Fruit fly (Drosophila melanogaster) whole organism, embryonic: ENCODE measurements around the gene CG13409.
A peak's percentile ranks its signal among the peaks of the same experiment; 100 is the strongest.

ENCODE experiments used
- ATbp ChIP-seq: fragments of 200-800 bp; sonication (Bioruptor generic); optimal IDR thresholded peaks from 2 replicates; lab custom pipeline; 2017; ENCODE audit warnings: missing biosample characterization, mild to moderate bottlenecking, missing genetic modification characterization, missing genetic modification reagents
- Atf-2 ChIP-seq: fragments of 200-800 bp; sonication (Bioruptor generic); optimal IDR thresholded peaks from 2 replicates; lab custom pipeline; 2016; ENCODE audit warnings: missing biosample characterization, missing genetic modification characterization
- BEAF-32 ChIP-seq: fragments of 200-800 bp; sonication (Bioruptor generic); optimal IDR thresholded peaks from 3 replicates; lab custom pipeline; 2017; ENCODE audit warnings: missing biosample characterization, missing genetic modification characterization, mild to moderate bottlenecking, moderate library complexity, missing genetic modification reagents
- CG10431 ChIP-seq: fragments of 200-800 bp; sonication (Bioruptor generic); optimal IDR thresholded peaks from 3 replicates; lab custom pipeline; 2018; ENCODE audit warnings: missing biosample characterization, mild to moderate bottlenecking, missing genetic modification characterization
- CG10543 ChIP-seq: fragments of 200-800 bp; sonication (Bioruptor generic); optimal IDR thresholded peaks from 3 replicates; lab custom pipeline; 2017; ENCODE audit warnings: missing biosample characterization, mild to moderate bottlenecking, missing genetic modification characterization, moderate library complexity
- CG11504 ChIP-seq: fragments of 200-800 bp; sonication (Bioruptor generic); optimal IDR thresholded peaks from 3 replicates; lab custom pipeline; 2019; ENCODE audit warnings: missing biosample characterization, mild to moderate bottlenecking, missing genetic modification characterization, moderate library complexity
- CG12219 ChIP-seq: fragments of 200-800 bp; sonication (Bioruptor generic); optimal IDR thresholded peaks from 3 replicates; lab custom pipeline; 2018; ENCODE audit warnings: missing biosample characterization, mild to moderate bottlenecking, missing genetic modification characterization
- CG13775 ChIP-seq: fragments of 200-800 bp; sonication (Bioruptor generic); optimal IDR thresholded peaks from 3 replicates; lab custom pipeline; 2017; ENCODE audit warnings: missing biosample characterization, mild to moderate bottlenecking, missing genetic modification characterization
- CG14710 ChIP-seq: fragments of 200-800 bp; sonication (Bioruptor generic); optimal IDR thresholded peaks from 3 replicates; lab custom pipeline; 2019; ENCODE audit warnings: missing biosample characterization, mild to moderate bottlenecking, missing genetic modification characterization, moderate library complexity
- CG17361 ChIP-seq: fragments of 200-800 bp; sonication (Bioruptor generic); IDR thresholded peaks from 3 replicates; pipeline ENCODE4 v1.3.6; 2022; ENCODE audit warnings: missing biosample characterization, missing genetic modification characterization
- CG18599 ChIP-seq: fragments of 200-800 bp; sonication (Bioruptor generic); optimal IDR thresholded peaks from 3 replicates; lab custom pipeline; 2017; ENCODE audit warnings: missing biosample characterization, missing genetic modification characterization, mild to moderate bottlenecking, moderate library complexity, missing genetic modification reagents
- CG2120 ChIP-seq: fragments of 200-800 bp; sonication (Bioruptor generic); optimal IDR thresholded peaks from 3 replicates; lab custom pipeline; 2016; ENCODE audit warnings: missing biosample characterization, missing genetic modification characterization
- CG2202 ChIP-seq: fragments of 200-800 bp; sonication (Bioruptor generic); optimal IDR thresholded peaks from 2 replicates; lab custom pipeline; 2018; ENCODE audit warnings: missing biosample characterization, mild to moderate bottlenecking, missing genetic modification characterization
- CG33557 ChIP-seq: fragments of 200-800 bp; sonication (Bioruptor generic); optimal IDR thresholded peaks from 2 replicates; lab custom pipeline; 2019; ENCODE audit warnings: missing biosample characterization, mild to moderate bottlenecking, missing genetic modification characterization, moderate library complexity
- CG4282 ChIP-seq: fragments of 200-800 bp; sonication (Bioruptor generic); optimal IDR thresholded peaks from 2 replicates; lab custom pipeline; 2016; ENCODE audit warnings: missing biosample characterization, missing genetic modification characterization
- CG9727 ChIP-seq: fragments of 200-800 bp; sonication (Bioruptor generic); optimal IDR thresholded peaks from 3 replicates; lab custom pipeline; 2017; ENCODE audit warnings: missing biosample characterization, mild to moderate bottlenecking, missing genetic modification characterization
- CG9797 ChIP-seq: fragments of 200-800 bp; sonication (Bioruptor generic); optimal IDR thresholded peaks from 3 replicates; lab custom pipeline; 2018; ENCODE audit warnings: missing biosample characterization, mild to moderate bottlenecking, missing genetic modification characterization
- Chrac-16 ChIP-seq: fragments of 200-800 bp; sonication (Bioruptor generic); optimal IDR thresholded peaks from 3 replicates; lab custom pipeline; 2016; ENCODE audit warnings: missing biosample characterization, missing genetic modification characterization
- CoRest ChIP-seq: fragments of 200-800 bp; sonication (Bioruptor generic); optimal IDR thresholded peaks from 3 replicates; lab custom pipeline; 2018; ENCODE audit warnings: missing biosample characterization, mild to moderate bottlenecking, missing genetic modification characterization, moderate library complexity
- HHEX ChIP-seq: fragments of 200-800 bp; sonication (Bioruptor generic); optimal IDR thresholded peaks from 3 replicates; lab custom pipeline; 2017; ENCODE audit warnings: missing biosample characterization, mild to moderate bottlenecking, missing genetic modification characterization, missing genetic modification reagents
- Hmr ChIP-seq: fragments of 200-800 bp; sonication (Bioruptor generic); optimal IDR thresholded peaks from 3 replicates; lab custom pipeline; 2017; ENCODE audit warnings: mild to moderate bottlenecking, missing biosample characterization, missing genetic modification reagents, missing genetic modification characterization
- Hr51 ChIP-seq, 2 experiments: fragments of 200-800 bp; sonication (Bioruptor generic); optimal IDR thresholded peaks; 2 replicates in 1 of 2; 3 replicates in 1 of 2; lab custom pipeline; 2016 to 2018; ENCODE audit warnings: missing biosample characterization in 2 of 2, missing genetic modification characterization in 2 of 2, mild to moderate bottlenecking in 1 of 2, moderate library complexity in 1 of 2
- NK7.1 ChIP-seq: fragments of 200-800 bp; sonication (Bioruptor generic); optimal IDR thresholded peaks from 3 replicates; lab custom pipeline; 2016; ENCODE audit warnings: missing biosample characterization, missing genetic modification characterization
- Opbp ChIP-seq: fragments of 200-800 bp; sonication (Bioruptor generic); IDR thresholded peaks from 3 replicates; pipeline ENCODE4 v1.3.6; 2022; ENCODE audit warnings: missing biosample characterization, missing genetic modification characterization; ENCODE audit not compliant: partially characterized antibody
- Side ChIP-seq: fragments of 200-800 bp; sonication (Bioruptor generic); optimal IDR thresholded peaks from 2 replicates; lab custom pipeline; 2016; ENCODE audit warnings: missing biosample characterization, missing genetic modification characterization
- Usf ChIP-seq: fragments of 200-800 bp; sonication (Bioruptor generic); optimal IDR thresholded peaks from 2 replicates; lab custom pipeline; 2017; ENCODE audit warnings: missing genotype, missing biosample characterization, missing genetic modification characterization
- Xbp1 ChIP-seq: fragments of 200-800 bp; sonication (Bioruptor generic); optimal IDR thresholded peaks from 3 replicates; lab custom pipeline; 2016; ENCODE audit warnings: missing biosample characterization, mild to moderate bottlenecking, missing genetic modification characterization
- ap ChIP-seq: fragments of 200-800 bp; sonication (Bioruptor generic); IDR thresholded peaks from 2 replicates; pipeline ENCODE4 v1.3.6; 2022; ENCODE audit warnings: missing biosample characterization, missing genetic modification characterization
- caup ChIP-seq: fragments of 200-800 bp; sonication (Bioruptor generic); optimal IDR thresholded peaks from 3 replicates; lab custom pipeline; 2017; ENCODE audit warnings: missing biosample characterization, mild to moderate bottlenecking, missing genetic modification characterization, moderate library complexity; ENCODE audit not compliant: severe bottlenecking
- chif ChIP-seq, 2 experiments: fragments of 200-800 bp; sonication (Bioruptor generic); optimal IDR thresholded peaks; 3 replicates each; lab custom pipeline; 2016; ENCODE audit warnings: missing biosample characterization in 2 of 2, missing genetic modification characterization in 2 of 2
- crp ChIP-seq, 2 experiments: fragments of 200-800 bp; sonication (Bioruptor generic); optimal IDR thresholded peaks; 2 replicates in 1 of 2; 3 replicates in 1 of 2; lab custom pipeline; 2017; ENCODE audit warnings: missing biosample characterization in 2 of 2, missing genetic modification characterization in 2 of 2, mild to moderate bottlenecking in 1 of 2, moderate library complexity in 1 of 2
- cwo ChIP-seq: fragments of 200-800 bp; sonication (Bioruptor generic); optimal IDR thresholded peaks from 3 replicates; lab custom pipeline; 2017; ENCODE audit warnings: missing biosample characterization, missing genetic modification characterization, mild to moderate bottlenecking, moderate library complexity, missing genetic modification reagents
- gfzf ChIP-seq: fragments of 200-800 bp; sonication (Bioruptor generic); optimal IDR thresholded peaks from 2 replicates; lab custom pipeline; 2016; ENCODE audit warnings: missing biosample characterization, mild to moderate bottlenecking, missing genetic modification characterization, moderate library complexity
- ind ChIP-seq: fragments of 200-800 bp; sonication (Bioruptor generic); optimal IDR thresholded peaks from 3 replicates; lab custom pipeline; 2016; ENCODE audit warnings: missing biosample characterization, missing genetic modification characterization
- kni ChIP-seq: fragments of 200-800 bp; sonication (Bioruptor generic); optimal IDR thresholded peaks from 3 replicates; lab custom pipeline; 2017; ENCODE audit warnings: mild to moderate bottlenecking, missing biosample characterization, missing genetic modification reagents, missing genetic modification characterization
- lab ChIP-seq: fragments of 200-800 bp; sonication (Bioruptor generic); optimal IDR thresholded peaks from 3 replicates; lab custom pipeline; 2017; ENCODE audit warnings: missing biosample characterization, missing genetic modification characterization, mild to moderate bottlenecking, moderate library complexity, missing genetic modification reagents
- lbe ChIP-seq: fragments of 200-800 bp; sonication (Bioruptor generic); optimal IDR thresholded peaks from 2 replicates; lab custom pipeline; 2016; ENCODE audit warnings: missing biosample characterization, mild to moderate bottlenecking, missing genetic modification characterization
- lmd ChIP-seq: fragments of 200-800 bp; sonication (Bioruptor generic); IDR thresholded peaks from 2 replicates; pipeline ENCODE4 v1.3.6; 2022; ENCODE audit warnings: missing biosample characterization, missing genetic modification characterization
- oc ChIP-seq: fragments of 200-800 bp; sonication (Bioruptor generic); optimal IDR thresholded peaks from 2 replicates; lab custom pipeline; 2018; ENCODE audit warnings: missing biosample characterization, mild to moderate bottlenecking, missing genetic modification characterization, moderate library complexity
- pb ChIP-seq: fragments of 200-800 bp; sonication (Bioruptor generic); optimal IDR thresholded peaks from 3 replicates; lab custom pipeline; 2016; ENCODE audit warnings: missing biosample characterization, missing genetic modification characterization
- pzg ChIP-seq: fragments of 200-800 bp; sonication (Bioruptor generic); optimal IDR thresholded peaks from 3 replicates; lab custom pipeline; 2018; ENCODE audit warnings: missing biosample characterization, mild to moderate bottlenecking, missing genetic modification characterization, moderate library complexity
- sd ChIP-seq: fragments of 200-800 bp; sonication (Bioruptor generic); optimal IDR thresholded peaks from 3 replicates; lab custom pipeline; 2018; ENCODE audit warnings: missing biosample characterization, mild to moderate bottlenecking, missing genetic modification characterization, moderate library complexity
- shn ChIP-seq: fragments of 200-800 bp; sonication (Bioruptor generic); optimal IDR thresholded peaks from 3 replicates; lab custom pipeline; 2016; ENCODE audit warnings: missing biosample characterization, missing genetic modification characterization
- so ChIP-seq: fragments of 200-800 bp; sonication (Bioruptor generic); IDR thresholded peaks from 3 replicates; pipeline ENCODE4 v1.3.6; 2022; ENCODE audit warnings: missing biosample characterization, missing genetic modification characterization
- stwl ChIP-seq: fragments of 200-800 bp; sonication (Bioruptor generic); optimal IDR thresholded peaks from 3 replicates; lab custom pipeline; 2018; ENCODE audit warnings: missing biosample characterization, mild to moderate bottlenecking, missing genetic modification characterization, moderate library complexity
- tup ChIP-seq: fragments of 200-800 bp; sonication (Bioruptor generic); optimal IDR thresholded peaks from 2 replicates; lab custom pipeline; 2016; ENCODE audit warnings: missing biosample characterization, mild to moderate bottlenecking, missing genetic modification characterization, moderate library complexity
- yki ChIP-seq: fragments of >200 bp; optimal IDR thresholded peaks from 3 replicates; lab custom pipeline; 2018

Gene CG13409

dm6 chr3R:22041625-22042282 lies 10.1 kb upstream of the CG13409 start, which contains the start of gene how (continued):
- peak; percentile 48; the same call in 1 of the 3 replicates for TF ChIP-seq so (GFP tag; lab: Robert Waterston, UW)
- peak; percentile 69 for TF ChIP-seq pzg
- TF ChIP-seq shn (GFP tag; lab: Kevin White, UChicago), result peak; percentile 11
- peak; percentile 20 for TF ChIP-seq CG10543 (GFP tag; lab: Kevin White, UChicago)
- peak; percentile 3 for TF ChIP-seq lbe (GFP tag; lab: Kevin White, UChicago)
- no peak for TF ChIP-seq kni (GFP tag; lab: Kevin White, UChicago)
- peak; percentile 21 for TF ChIP-seq oc
- peak; percentile 97 for TF ChIP-seq yki
- TF ChIP-seq NK7.1 (GFP tag; lab: Kevin White, UChicago), result peak; percentile 8
- peak; percentile 40 for TF ChIP-seq CG11504 (tag; lab: Kevin White, UChicago)
- no peak for TF ChIP-seq CG2202 (tag; lab: Kevin White, UChicago)
- peak; percentile 18 for TF ChIP-seq CG9797
- TF ChIP-seq Hr51 (GFP tag; optimal IDR thresholded peaks at IDR 0.05; lab: Kevin White, UChicago), result peak; percentile 9 to 31
- peak; percentile 31 for TF ChIP-seq CG18599 (GFP tag; lab: Kevin White, UChicago)
- TF ChIP-seq gfzf (GFP tag; lab: Kevin White, UChicago), result peak; percentile 30
- TF ChIP-seq crp (GFP tag; optimal IDR thresholded peaks at IDR 0.05; lab: Kevin White, UChicago), result peak in 1 of 2 experiments; percentile 45
- TF ChIP-seq chif (GFP tag; optimal IDR thresholded peaks at IDR 0.05; lab: Kevin White, UChicago), result peak in 1 of 2 experiments; percentile 45
- peak; percentile 56 for TF ChIP-seq CoRest (tag; lab: Kevin White, UChicago)
- peak; percentile 19 for TF ChIP-seq Atf-2 (GFP tag; lab: Kevin White, UChicago)
- 0 out of 3 replicates have a peak, but pooled peaks have one; percentile 32 for TF ChIP-seq Opbp
- TF ChIP-seq ap, result no peak
- TF ChIP-seq HHEX (GFP tag; lab: Kevin White, UChicago), result peak; percentile 0
- peak; percentile 40 for TF ChIP-seq BEAF-32 (GFP tag; lab: Kevin White, UChicago)
- no peak for TF ChIP-seq cwo (GFP tag; lab: Kevin White, UChicago)
- 0 out of 3 replicates have a peak, but pooled peaks have one; percentile 24 for TF ChIP-seq CG17361
- TF ChIP-seq Xbp1 (GFP tag; lab: Kevin White, UChicago), result peak; percentile 27
- TF ChIP-seq CG33557 (GFP tag; lab: Kevin White, UChicago), result peak; percentile 43
- peak; percentile 36 for TF ChIP-seq lab (GFP tag; lab: Kevin White, UChicago)
- TF ChIP-seq sd (tag; lab: Kevin White, UChicago), result peak; percentile 42
- TF ChIP-seq CG14710 (tag; lab: Kevin White, UChicago), result peak; percentile 65
- TF ChIP-seq Usf, result no peak
- TF ChIP-seq lmd (GFP tag; lab: Robert Waterston, UW), result 0 out of 2 replicates have a peak, but pooled peaks have one; percentile 22
- peak; percentile 2 for TF ChIP-seq tup
- peak; percentile 8 for TF ChIP-seq Chrac-16 (GFP tag; lab: Kevin White, UChicago)
- TF ChIP-seq CG13775 (GFP tag; lab: Kevin White, UChicago), result peak; percentile 11
- peak; percentile 17 for TF ChIP-seq CG12219 (GFP tag; lab: Kevin White, UChicago)
- peak; percentile 44 for TF ChIP-seq CG9727
- peak; percentile 36 for TF ChIP-seq CG10431 (GFP tag; lab: Kevin White, UChicago)
- peak; percentile 10 for TF ChIP-seq Hmr
- peak; percentile 23 for TF ChIP-seq ind
- TF ChIP-seq pb (GFP tag; lab: Kevin White, UChicago), result peak; percentile 66
- no peak for TF ChIP-seq ATbp (GFP tag; lab: Kevin White, UChicago)
- no peak for TF ChIP-seq CG4282 (GFP tag; lab: Kevin White, UChicago)
- TF ChIP-seq Side, result no peak
- TF ChIP-seq CG2120 (GFP tag; lab: Kevin White, UChicago), result peak; percentile 26
- TF ChIP-seq stwl (tag; lab: Kevin White, UChicago), result peak; percentile 45
- TF ChIP-seq caup, result no peak
